Fruit fly (Drosophila melanogaster) whole organism, embryonic: Measurements from ENCODE around the gene sau.

Experiments used
- Ada2b ChIP-seq: fragments of 200-800 bp; sonication (Bioruptor generic); IDR thresholded peaks from 2 replicates; pipeline ENCODE4 v1.3.6; 2022; ENCODE audit warnings: missing biosample characterization, missing genetic modification characterization
- Atf-2 ChIP-seq: fragments of 200-800 bp; sonication (Bioruptor generic); optimal IDR thresholded peaks from 2 replicates; lab custom pipeline; 2016; ENCODE audit warnings: missing biosample characterization, missing genetic modification characterization
- CG10147 ChIP-seq: fragments of 200-800 bp; sonication (Bioruptor generic); optimal IDR thresholded peaks from 2 replicates; lab custom pipeline; 2019; ENCODE audit warnings: missing biosample characterization, mild to moderate bottlenecking, missing genetic modification characterization, moderate library complexity
- CG10267 ChIP-seq: fragments of 200-800 bp; sonication (Bioruptor generic); optimal IDR thresholded peaks from 2 replicates; lab custom pipeline; 2018; ENCODE audit warnings: missing biosample characterization, mild to moderate bottlenecking, missing genetic modification characterization, moderate library complexity
- CG13287 ChIP-seq: fragments of 200-800 bp; sonication (Bioruptor generic); IDR thresholded peaks from 2 replicates; pipeline ENCODE4 v1.3.6; 2022; ENCODE audit warnings: missing biosample characterization, missing genetic modification characterization; ENCODE audit not compliant: partially characterized antibody
- CG14014 ChIP-seq: fragments of 200-800 bp; sonication (Bioruptor generic); IDR thresholded peaks from 2 replicates; pipeline ENCODE4 v1.3.6; 2022; ENCODE audit warnings: missing biosample characterization, missing genetic modification characterization
- CG17186 ChIP-seq: fragments of 200-800 bp; sonication (Bioruptor generic); optimal IDR thresholded peaks from 3 replicates; lab custom pipeline; 2017; ENCODE audit warnings: missing biosample characterization, missing genetic modification reagents, missing genetic modification characterization
- CG17912 ChIP-seq: fragments of 200-800 bp; sonication (Bioruptor generic); optimal IDR thresholded peaks from 2 replicates; lab custom pipeline; 2018; ENCODE audit warnings: missing biosample characterization, mild to moderate bottlenecking, missing genetic modification characterization
- CG2116 ChIP-seq: fragments of 200-800 bp; sonication (Bioruptor generic); optimal IDR thresholded peaks from 3 replicates; lab custom pipeline; 2018; ENCODE audit warnings: missing biosample characterization, mild to moderate bottlenecking, missing genetic modification characterization
- CG42726 ChIP-seq: fragments of 200-800 bp; sonication (Bioruptor generic); IDR thresholded peaks from 2 replicates; pipeline ENCODE4 v1.3.6; 2022; ENCODE audit warnings: missing biosample characterization, missing genetic modification characterization; ENCODE audit not compliant: partially characterized antibody
- CG4617 ChIP-seq: fragments of 200-800 bp; sonication (Bioruptor generic); optimal IDR thresholded peaks from 3 replicates; lab custom pipeline; 2016; ENCODE audit warnings: missing biosample characterization, missing genetic modification characterization, borderline replicate concordance
- CG7839 ChIP-seq: fragments of 200-800 bp; sonication (Bioruptor generic); optimal IDR thresholded peaks from 3 replicates; lab custom pipeline; 2018; ENCODE audit warnings: missing biosample characterization, mild to moderate bottlenecking, missing genetic modification characterization, moderate library complexity
- CoRest ChIP-seq: fragments of 200-800 bp; sonication (Bioruptor generic); optimal IDR thresholded peaks from 3 replicates; lab custom pipeline; 2018; ENCODE audit warnings: missing biosample characterization, mild to moderate bottlenecking, missing genetic modification characterization, moderate library complexity
- CrebB ChIP-seq: fragments of 200-800 bp; sonication (Bioruptor generic); optimal IDR thresholded peaks from 3 replicates; lab custom pipeline; 2018; ENCODE audit warnings: missing biosample characterization, mild to moderate bottlenecking, missing genetic modification characterization
- Dbx ChIP-seq: fragments of 200-800 bp; sonication (Bioruptor generic); IDR thresholded peaks from 3 replicates; pipeline ENCODE4 v1.3.6; 2022; ENCODE audit warnings: missing biosample characterization, missing genetic modification characterization
- Dip2 ChIP-seq: fragments of 200-800 bp; sonication (Bioruptor generic); IDR thresholded peaks from 2 replicates; pipeline ENCODE4 v1.3.6; 2022; ENCODE audit warnings: missing biosample characterization, missing genetic modification characterization
- Dp ChIP-seq: fragments of 200-800 bp; sonication (Bioruptor generic); optimal IDR thresholded peaks from 2 replicates; lab custom pipeline; 2018; ENCODE audit warnings: missing biosample characterization, mild to moderate bottlenecking, missing genetic modification characterization, moderate library complexity
- HmgZ ChIP-seq: fragments of 200-800 bp; sonication (Bioruptor generic); optimal IDR thresholded peaks from 2 replicates; lab custom pipeline; 2018; ENCODE audit warnings: missing biosample characterization, mild to moderate bottlenecking, missing genetic modification characterization
- Lhr ChIP-seq: fragments of 200-800 bp; sonication (Bioruptor generic); optimal IDR thresholded peaks from 3 replicates; lab custom pipeline; 2017; ENCODE audit warnings: mild to moderate bottlenecking, missing biosample characterization, missing genetic modification reagents, missing genetic modification characterization
- MESR4 ChIP-seq: fragments of 200-800 bp; sonication (Bioruptor generic); optimal IDR thresholded peaks from 2 replicates; lab custom pipeline; 2018; ENCODE audit warnings: missing biosample characterization, mild to moderate bottlenecking, missing genetic modification characterization, moderate library complexity
- Mrtf ChIP-seq: fragments of 200-800 bp; sonication (Bioruptor generic); IDR thresholded peaks from 3 replicates; pipeline ENCODE4 v1.3.6; 2022; ENCODE audit warnings: missing biosample characterization, missing genetic modification characterization
- NC2β ChIP-seq: fragments of 200-800 bp; sonication (Bioruptor generic); optimal IDR thresholded peaks from 2 replicates; lab custom pipeline; 2016; ENCODE audit warnings: missing biosample characterization, missing genetic modification characterization
- Nf-YC ChIP-seq: fragments of 200-800 bp; optimal IDR thresholded peaks from 3 replicates; lab custom pipeline; 2019; ENCODE audit warnings: missing biosample characterization, mild to moderate bottlenecking, missing genetic modification characterization, moderate library complexity
- PHDP ChIP-seq: fragments of 200-800 bp; sonication (Bioruptor generic); optimal IDR thresholded peaks from 3 replicates; lab custom pipeline; 2018; ENCODE audit warnings: missing biosample characterization, mild to moderate bottlenecking, missing genetic modification characterization, moderate library complexity
- Ptx1 ChIP-seq: fragments of 200-800 bp; sonication (Bioruptor generic); IDR thresholded peaks from 2 replicates; pipeline ENCODE4 v1.3.6; 2022; ENCODE audit warnings: missing biosample characterization, missing genetic modification characterization
- Side ChIP-seq: fragments of 200-800 bp; sonication (Bioruptor generic); optimal IDR thresholded peaks from 2 replicates; lab custom pipeline; 2016; ENCODE audit warnings: missing biosample characterization, missing genetic modification characterization
- Sry-δ ChIP-seq: fragments of 200-800 bp; sonication (Bioruptor generic); optimal IDR thresholded peaks from 2 replicates; lab custom pipeline; 2016; ENCODE audit warnings: missing biosample characterization, missing genetic modification characterization
- Stat92E ChIP-seq, 3 experiments: fragments of >200 bp in 2 of 3; fragments of 200-800 bp in 1 of 3; sonication (Bioruptor generic) in 1 of 3; optimal IDR thresholded peaks; 2 replicates each; lab custom pipeline; 2017 to 2019; ENCODE audit warnings: missing biosample characterization in 3 of 3, missing genetic modification characterization in 3 of 3, mild to moderate bottlenecking in 1 of 3, moderate library complexity in 1 of 3
- ara ChIP-seq: fragments of 200-800 bp; sonication (Bioruptor generic); IDR thresholded peaks from 2 replicates; pipeline ENCODE4 v1.3.6; 2022; ENCODE audit warnings: missing biosample characterization, missing genetic modification characterization
- az2 ChIP-seq: fragments of 200-800 bp; sonication (Bioruptor generic); optimal IDR thresholded peaks from 3 replicates; lab custom pipeline; 2016; ENCODE audit warnings: missing biosample characterization, missing genetic modification characterization
- caup ChIP-seq: fragments of 200-800 bp; sonication (Bioruptor generic); optimal IDR thresholded peaks from 3 replicates; lab custom pipeline; 2017; ENCODE audit warnings: missing biosample characterization, mild to moderate bottlenecking, missing genetic modification characterization, moderate library complexity; ENCODE audit not compliant: severe bottlenecking
- chinmo ChIP-seq: fragments of 200-800 bp; sonication (Bioruptor generic); IDR thresholded peaks from 4 replicates; pipeline ENCODE4 v1.3.6; 2022; ENCODE audit warnings: missing biosample characterization, missing genetic modification characterization; ENCODE audit not compliant: partially characterized antibody
- danr ChIP-seq: fragments of 200-800 bp; sonication (Bioruptor generic); IDR thresholded peaks from 2 replicates; pipeline ENCODE4 v1.3.6; 2022; ENCODE audit warnings: missing biosample characterization, missing genetic modification characterization
- ems ChIP-seq: fragments of 200-800 bp; sonication (Bioruptor generic); optimal IDR thresholded peaks from 3 replicates; lab custom pipeline; 2016; ENCODE audit warnings: missing biosample characterization, missing genetic modification characterization
- inv ChIP-seq: fragments of 200-800 bp; sonication (Bioruptor generic); IDR thresholded peaks from 2 replicates; pipeline ENCODE4 v1.3.6; 2022; ENCODE audit warnings: missing biosample characterization, missing genetic modification characterization; ENCODE audit not compliant: partially characterized antibody
- knrl ChIP-seq: fragments of 200-800 bp; sonication (Bioruptor generic); IDR thresholded peaks from 3 replicates; pipeline ENCODE4 v1.3.6; 2022; ENCODE audit warnings: missing biosample characterization, missing genetic modification characterization; ENCODE audit not compliant: partially characterized antibody
- lov ChIP-seq, 2 experiments: fragments of 200-800 bp in 1 of 2; fragments of >200 bp in 1 of 2; sonication (Bioruptor generic) in 1 of 2; IDR thresholded peaks in 1 of 2; optimal IDR thresholded peaks in 1 of 2; 2 replicates in 1 of 2; 3 replicates in 1 of 2; pipeline versions ENCODE4 v1.3.6 to Lab custom; 2017 to 2022; ENCODE audit warnings: missing biosample characterization in 1 of 2, missing genetic modification characterization in 1 of 2
- ro ChIP-seq: fragments of 200-800 bp; sonication (Bioruptor generic); IDR thresholded peaks from 2 replicates; pipeline ENCODE4 v1.3.6; 2022; ENCODE audit warnings: missing biosample characterization, missing genetic modification characterization
- sd ChIP-seq: fragments of 200-800 bp; sonication (Bioruptor generic); optimal IDR thresholded peaks from 3 replicates; lab custom pipeline; 2018; ENCODE audit warnings: missing biosample characterization, mild to moderate bottlenecking, missing genetic modification characterization, moderate library complexity
- sens ChIP-seq: fragments of 200-800 bp; sonication (Bioruptor generic); peaks from one replicate; lab custom pipeline; 2016; ENCODE audit warnings: missing biosample characterization, missing genetic modification characterization
- seq ChIP-seq: fragments of 200-800 bp; sonication (Bioruptor generic); IDR thresholded peaks from 2 replicates; pipeline ENCODE4 v1.3.6; 2022; ENCODE audit warnings: missing biosample characterization, missing genetic modification characterization
- sna ChIP-seq: fragments of 200-800 bp; sonication (Bioruptor generic); IDR thresholded peaks from 2 replicates; pipeline ENCODE4 v1.3.6; 2022; ENCODE audit warnings: missing biosample characterization, missing genetic modification characterization; ENCODE audit not compliant: partially characterized antibody
- sr ChIP-seq: fragments of 200-800 bp; sonication (Bioruptor generic); IDR thresholded peaks from 3 replicates; pipeline ENCODE4 v1.3.6; 2022; ENCODE audit warnings: missing biosample characterization, missing genetic modification characterization
- ttk ChIP-seq: fragments of 200-800 bp; sonication (Bioruptor generic); IDR thresholded peaks from 2 replicates; pipeline ENCODE4 v2.1.2; 2022; ENCODE audit warnings: missing biosample characterization, missing genetic modification characterization
- unc-4 ChIP-seq: fragments of 200-800 bp; sonication (Bioruptor generic); IDR thresholded peaks from 2 replicates; pipeline ENCODE4 v1.3.6; 2022; ENCODE audit warnings: missing biosample characterization, missing genetic modification characterization; ENCODE audit not compliant: partially characterized antibody
- zen2 ChIP-seq: fragments of 200-800 bp; sonication (Bioruptor generic); IDR thresholded peaks from 3 replicates; pipeline ENCODE4 v1.3.6; 2022; ENCODE audit warnings: missing biosample characterization, missing genetic modification characterization; ENCODE audit not compliant: partially characterized antibody
- zfh1 ChIP-seq: fragments of 200-800 bp; sonication (Bioruptor generic); IDR thresholded peaks from 3 replicates; pipeline ENCODE4 v1.3.6; 2022; ENCODE audit warnings: missing biosample characterization, missing genetic modification characterization

sau gene

DNA sequence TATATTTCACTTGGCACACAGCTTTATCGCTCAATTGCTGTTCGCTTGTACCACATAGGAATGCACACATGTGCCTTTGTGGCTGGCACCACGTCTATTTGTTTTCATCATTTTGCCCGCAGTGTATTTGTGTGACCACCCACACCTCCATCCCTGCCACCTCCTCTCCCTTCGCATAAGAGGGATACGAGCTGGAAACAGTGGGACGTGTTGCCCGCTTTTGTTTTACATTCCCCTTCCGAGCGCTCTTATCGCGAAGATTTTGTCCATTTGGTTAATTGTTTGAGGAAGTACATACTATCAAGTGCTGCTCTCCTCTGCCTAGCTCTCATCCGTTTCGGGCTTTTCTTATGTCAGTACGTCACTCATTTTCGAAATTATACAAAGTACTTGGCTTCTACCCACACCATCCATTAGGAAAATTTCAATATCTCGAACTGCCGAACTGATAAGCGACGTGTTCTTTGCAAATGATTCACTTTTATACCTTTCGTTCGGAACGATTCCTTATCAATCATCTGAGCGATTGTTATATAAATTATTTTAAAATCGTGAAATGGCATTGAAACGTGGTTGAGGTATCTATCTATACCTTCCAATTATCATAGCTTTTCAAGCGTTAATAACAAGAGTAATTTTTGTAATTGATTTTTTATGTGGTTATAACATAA lies 2.2 kb downstream of the sau start (continued):
- TF ChIP-seq Mrtf (GFP tag; lab: Robert Waterston, UW) = 0 out of 3 replicates have a peak, but pooled peaks have one; percentile 26
- TF ChIP-seq ro (GFP tag; lab: Robert Waterston, UW) = no peak
- no peak for TF ChIP-seq Atf-2
- TF ChIP-seq sens (GFP tag; lab: Kevin White, UChicago) = peak; percentile 52
- peak; percentile 34 for TF ChIP-seq sd (tag; lab: Kevin White, UChicago)
- no peak for TF ChIP-seq ems (GFP tag; lab: Kevin White, UChicago)
- TF ChIP-seq Side (GFP tag; lab: Kevin White, UChicago) = no peak
- no peak for TF ChIP-seq Nf-YC (tag; lab: Kevin White, UChicago)
- TF ChIP-seq CG7839 (tag; lab: Kevin White, UChicago) = no peak
- TF ChIP-seq Ptx1 = no peak
- TF ChIP-seq knrl (GFP tag; lab: Robert Waterston, UW) = no peak
- no peak for TF ChIP-seq seq
- TF ChIP-seq ara (GFP tag; lab: Robert Waterston, UW) = peak; percentile 18; the same call in 1 of the 2 replicates
- TF ChIP-seq Dip2 = no peak
- TF ChIP-seq zfh1 (GFP tag; lab: Robert Waterston, UW) = 0 out of 3 replicates have a peak, but pooled peaks have one; percentile 14
- TF ChIP-seq sr (GFP tag; lab: Robert Waterston, UW) = peak; percentile 60; the same call in 2 of the 3 replicates
- TF ChIP-seq CG10147 = no peak
- 0 out of 3 replicates have a peak, but pooled peaks have one; percentile 22 for TF ChIP-seq Dbx (GFP tag; lab: Robert Waterston, UW)
- no peak for TF ChIP-seq Lhr (GFP tag; lab: Kevin White, UChicago)
- no peak for TF ChIP-seq NC2β (GFP tag; lab: Kevin White, UChicago)
- TF ChIP-seq Ada2b (GFP tag; lab: Robert Waterston, UW) = no peak

DNA sequence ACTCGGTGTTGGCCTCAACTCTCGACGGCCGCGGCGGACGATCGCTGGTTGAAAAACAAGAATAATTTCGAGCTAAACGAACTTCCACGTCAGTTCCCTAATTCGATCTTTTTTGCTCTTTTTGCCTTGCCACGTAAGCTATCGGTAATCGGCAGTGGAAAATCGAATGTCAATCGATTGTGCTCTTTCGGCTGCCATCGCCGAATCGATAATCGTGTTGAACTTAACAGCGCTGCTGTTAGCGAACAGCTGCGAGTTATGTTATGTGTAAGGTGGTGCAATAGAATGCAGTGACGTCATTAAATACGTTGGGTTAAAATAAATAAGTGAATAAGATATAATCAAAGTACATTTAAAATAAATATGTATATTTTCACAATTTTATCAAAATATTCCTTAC lies 10.6 kb downstream of the sau start, which contains the start of gene Sec24CD:
Gene Sec24CD, minus strand, starts transcription at position 123 of the 400 bp plus-strand sequence.
- TF ChIP-seq zen2 (GFP tag; lab: Robert Waterston, UW) (peak; percentile 96), CG42726 (GFP tag; lab: Robert Waterston, UW) (peak; percentile 57; the same call in 1 of the 2 replicates), ttk (GFP tag; lab: Robert Waterston, UW) (no peak), Dp (GFP tag; lab: Kevin White, UChicago) (peak; percentile 43), CG10267 (tag; lab: Kevin White, UChicago) (peak; percentile 68), HmgZ (tag; lab: Kevin White, UChicago) (peak; percentile 39), PHDP (peak; percentile 45), CoRest (tag; lab: Kevin White, UChicago) (no peak), CG17186 (GFP tag; lab: Kevin White, UChicago) (peak; percentile 10), CG17912 (GFP tag; lab: Kevin White, UChicago) (peak; percentile 39), MESR4 (GFP tag; lab: Kevin White, UChicago) (peak; percentile 84), sna (GFP tag; lab: Robert Waterston, UW) (peak; percentile 96), chinmo (peak; percentile 97), az2 (peak; percentile 4), CG2116 (GFP tag; lab: Kevin White, UChicago) (peak; percentile 68), CG13287 (GFP tag; lab: Robert Waterston, UW) (peak; percentile 97), CrebB (tag; lab: Kevin White, UChicago) (peak; percentile 68), CG4617 (GFP tag; lab: Kevin White, UChicago) (peak; percentile 57), CG14014 (GFP tag; lab: Robert Waterston, UW) (peak; percentile 29; the same call in 1 of the 2 replicates), inv (GFP tag; lab: Robert Waterston, UW) (peak; percentile 66), danr (GFP tag; lab: Robert Waterston, UW) (no peak), caup (GFP tag; lab: Kevin White, UChicago) (no peak), Sry-δ (GFP tag; lab: Kevin White, UChicago) (peak; percentile 74), unc-4 (GFP tag; lab: Robert Waterston, UW) (peak; percentile 84), Stat92E (GFP tag; optimal IDR thresholded peaks at IDR 0.05; lab: Kevin White, UChicago) (peak in 1 of 3 experiments; percentile 79), lov (optimal IDR thresholded peaks at IDR 0.05; lab: Kevin White, UChicago) (no peak), lov (GFP tag; IDR thresholded peaks at IDR 0.05; lab: Robert Waterston, UW) (no peak)
